Worm (Caenorhabditis elegans) whole organism, young adult: ENCODE results near the gene ZK470.4.

ENCODE experiments used
- B0035.1 ChIP-seq: sonication (generic microtip); optimal IDR thresholded peaks from 2 replicates; lab custom pipeline; 2016; ENCODE audit warnings: missing genetic modification characterization, mild to moderate bottlenecking, missing compliant biosample characterization, missing genotype, missing genetic modification reagents
- B0261.1 ChIP-seq: sonication (generic microtip); optimal IDR thresholded peaks from 2 replicates; lab custom pipeline; 2016; ENCODE audit warnings: mild to moderate bottlenecking, missing genetic modification characterization, moderate library complexity, missing compliant biosample characterization
- C06A6.2 ChIP-seq: fragments of 200-800 bp; sonication (Bioruptor generic); conservative IDR thresholded peaks from 2 replicates; pipeline ENCODE4 v1.3.6; 2022; ENCODE audit warnings: missing genetic modification characterization, missing compliant biosample characterization
- D2030.7 ChIP-seq: fragments of 200-800 bp; sonication (Bioruptor generic); IDR thresholded peaks from 2 replicates; pipeline ENCODE4 v1.3.6; 2022; ENCODE audit warnings: missing genetic modification reagents, missing genetic modification characterization, missing compliant biosample characterization
- F10E7.11 ChIP-seq: sonication (generic microtip); optimal IDR thresholded peaks from 2 replicates; lab custom pipeline; 2017; ENCODE audit warnings: mild to moderate bottlenecking, missing genetic modification characterization, moderate library complexity, missing compliant biosample characterization
- F33H1.4 ChIP-seq: fragments of 200-800 bp; sonication (Bioruptor generic); IDR thresholded peaks from 2 replicates; pipeline ENCODE4 v1.3.6; 2022; ENCODE audit warnings: missing genetic modification reagents, missing genetic modification characterization, missing compliant biosample characterization
- F37B4.10 ChIP-seq: fragments of 200-800 bp; sonication (Bioruptor generic); IDR thresholded peaks from 2 replicates; pipeline ENCODE4 v1.3.6; 2022; ENCODE audit warnings: missing genetic modification characterization, missing compliant biosample characterization
- F57A8.1 ChIP-seq: fragments of 200-800 bp; sonication (Bioruptor generic); optimal IDR thresholded peaks from 2 replicates; lab custom pipeline; 2018; ENCODE audit warnings: mild to moderate bottlenecking, missing genetic modification characterization, moderate library complexity, missing compliant biosample characterization
- K12H6.12 ChIP-seq: fragments of 200-800 bp; sonication (Bioruptor generic); optimal IDR thresholded peaks from 2 replicates; lab custom pipeline; 2018; ENCODE audit warnings: mild to moderate bottlenecking, missing genetic modification characterization, missing compliant biosample characterization
- T26A5.8 ChIP-seq: sonication (generic microtip); optimal IDR thresholded peaks from 2 replicates; lab custom pipeline; 2016; ENCODE audit warnings: missing genetic modification characterization, missing compliant biosample characterization
- Y53F4B.3 ChIP-seq: fragments of 200-800 bp; sonication (Bioruptor generic); IDR thresholded peaks from 2 replicates; pipeline ENCODE4 v1.3.6; 2022; ENCODE audit warnings: missing genetic modification reagents, missing genetic modification characterization, missing compliant biosample characterization
- Y79H2A.3 ChIP-seq: fragments of 200-800 bp; sonication (Bioruptor generic); conservative IDR thresholded peaks from 2 replicates; pipeline ENCODE4 v1.3.6; 2022; ENCODE audit warnings: missing genetic modification reagents, missing genetic modification characterization, missing compliant biosample characterization
- ama-1 ChIP-seq, 3 experiments: fragments of 150-350 bp in 1 of 3; sonication (generic microtip) in 2 of 3; optimal IDR thresholded peaks; 2 replicates each; lab custom pipeline; 2014 to 2018; ENCODE audit warnings: missing biosample characterization in 2 of 3, missing genetic modification characterization in 2 of 3, missing genetic modification reagents in 2 of 3
- aptf-2 ChIP-seq: fragments of 200-800 bp; sonication (Bioruptor generic); conservative IDR thresholded peaks from 2 replicates; pipeline ENCODE4 v1.3.6; 2022; ENCODE audit warnings: missing genetic modification reagents, missing genetic modification characterization, missing compliant biosample characterization
- atf-7 ChIP-seq: sonication (generic microtip); optimal IDR thresholded peaks from 2 replicates; lab custom pipeline; 2017; ENCODE audit warnings: mild to moderate bottlenecking, missing genetic modification characterization, missing compliant biosample characterization
- athp-1 ChIP-seq: sonication (generic microtip); optimal IDR thresholded peaks from 2 replicates; lab custom pipeline; 2017; ENCODE audit warnings: mild to moderate bottlenecking, missing genetic modification characterization, missing compliant biosample characterization
- attf-3 ChIP-seq: fragments of 200-800 bp; sonication (Bioruptor generic); conservative IDR thresholded peaks from 2 replicates; pipeline ENCODE4 v1.3.6; 2022; ENCODE audit warnings: missing genetic modification reagents, missing genetic modification characterization, missing compliant biosample characterization
- attf-6 ChIP-seq: fragments of 200-800 bp; sonication (Bioruptor generic); IDR thresholded peaks from 2 replicates; pipeline ENCODE4 v1.3.6; 2022; ENCODE audit warnings: missing genetic modification reagents, missing genetic modification characterization, missing compliant biosample characterization
- bed-1 ChIP-seq: fragments of 200-800 bp; sonication (Bioruptor generic); IDR thresholded peaks from 2 replicates; pipeline ENCODE4 v1.3.6; 2022; ENCODE audit warnings: missing genetic modification reagents, missing genetic modification characterization, missing compliant biosample characterization
- cebp-2 ChIP-seq: fragments of 200-800 bp; sonication (Bioruptor generic); IDR thresholded peaks from 2 replicates; pipeline ENCODE4 v1.3.6; 2022; ENCODE audit warnings: missing genetic modification characterization, missing compliant biosample characterization
- ceh-27 ChIP-seq: fragments of 200-800 bp; sonication (Bioruptor generic); optimal IDR thresholded peaks from 2 replicates; lab custom pipeline; 2018; ENCODE audit warnings: mild to moderate bottlenecking, missing genetic modification characterization, moderate library complexity, missing compliant biosample characterization
- chd-7 ChIP-seq: sonication (generic microtip); optimal IDR thresholded peaks from 2 replicates; lab custom pipeline; 2016; ENCODE audit warnings: mild to moderate bottlenecking, missing genetic modification characterization, moderate library complexity, missing compliant biosample characterization
- dox-1 ChIP-seq: fragments of 200-800 bp; sonication (Bioruptor generic); IDR thresholded peaks from 2 replicates; pipeline ENCODE4 v1.3.6; 2022; ENCODE audit warnings: missing genetic modification reagents, missing genetic modification characterization, missing compliant biosample characterization
- dpl-1 ChIP-seq: fragments of 150-350 bp; optimal IDR thresholded peaks from 2 replicates; lab custom pipeline; 2014; ENCODE audit warnings: missing biosample characterization, missing genetic modification reagents, missing genetic modification characterization
- gei-17 ChIP-seq: fragments of 200-800 bp; sonication (Bioruptor generic); optimal IDR thresholded peaks from 2 replicates; lab custom pipeline; 2018; ENCODE audit warnings: mild to moderate bottlenecking, missing genetic modification characterization, missing compliant biosample characterization
- hmg-20 ChIP-seq: fragments of 200-800 bp; sonication (Bioruptor generic); IDR thresholded peaks from 2 replicates; pipeline ENCODE4 v1.3.6; 2022; ENCODE audit warnings: missing genetic modification reagents, missing genetic modification characterization, missing compliant biosample characterization
- let-526 ChIP-seq: fragments of 200-800 bp; sonication (Bioruptor generic); IDR thresholded peaks from 2 replicates; pipeline ENCODE4 v1.3.6; 2022; ENCODE audit warnings: missing genetic modification reagents, missing genetic modification characterization, missing compliant biosample characterization
- lin-26 ChIP-seq: fragments of 200-800 bp; sonication (Bioruptor generic); IDR thresholded peaks from 2 replicates; pipeline ENCODE4 v1.3.6; 2022; ENCODE audit warnings: missing genetic modification reagents, missing genetic modification characterization, missing compliant biosample characterization
- lin-54 ChIP-seq: fragments of 200-800 bp; sonication (Bioruptor generic); optimal IDR thresholded peaks from 2 replicates; lab custom pipeline; 2018; ENCODE audit warnings: mild to moderate bottlenecking, missing genetic modification characterization, missing compliant biosample characterization
- lir-1 ChIP-seq: fragments of 200-800 bp; sonication (Bioruptor generic); conservative IDR thresholded peaks from 2 replicates; pipeline ENCODE4 v1.3.6; 2022; ENCODE audit warnings: missing genetic modification reagents, missing genetic modification characterization, missing compliant biosample characterization
- lsy-27 ChIP-seq: sonication (generic microtip); optimal IDR thresholded peaks from 2 replicates; lab custom pipeline; 2017; ENCODE audit warnings: missing genetic modification characterization, mild to moderate bottlenecking, missing compliant biosample characterization, antibody characterized with exemption, missing genotype, borderline replicate concordance; ENCODE audit not compliant: insufficient read depth
- madf-10 ChIP-seq: sonication (generic microtip); optimal IDR thresholded peaks from 2 replicates; lab custom pipeline; 2016; ENCODE audit warnings: mild to moderate bottlenecking, missing genetic modification characterization, missing compliant biosample characterization
- madf-6 ChIP-seq: fragments of 200-800 bp; sonication (Bioruptor generic); IDR thresholded peaks from 2 replicates; pipeline ENCODE4 v1.3.6; 2022; ENCODE audit warnings: missing genetic modification reagents, missing genetic modification characterization, missing compliant biosample characterization
- mcd-1 ChIP-seq: fragments of 200-800 bp; sonication (Bioruptor generic); IDR thresholded peaks from 2 replicates; pipeline ENCODE4 v1.3.6; 2022; ENCODE audit warnings: missing genetic modification reagents, missing genetic modification characterization, missing compliant biosample characterization
- nfya-1 ChIP-seq: sonication (generic microtip); optimal IDR thresholded peaks from 2 replicates; lab custom pipeline; 2017; ENCODE audit warnings: antibody characterized with exemption, missing compliant biosample characterization, missing genetic modification characterization, borderline replicate concordance; ENCODE audit not compliant: insufficient read depth
- nfya-2 ChIP-seq: fragments of 200-800 bp; sonication (Bioruptor generic); IDR thresholded peaks from 2 replicates; pipeline ENCODE4 v1.3.6; 2022; ENCODE audit warnings: missing genetic modification reagents, missing genetic modification characterization, missing compliant biosample characterization
- nhr-120 ChIP-seq: fragments of 200-800 bp; sonication (Bioruptor generic); IDR thresholded peaks from 2 replicates; pipeline ENCODE4 v1.3.6; 2022; ENCODE audit warnings: missing genetic modification characterization, missing compliant biosample characterization
- nhr-179 ChIP-seq: sonication (generic microtip); optimal IDR thresholded peaks from 2 replicates; lab custom pipeline; 2016; ENCODE audit warnings: mild to moderate bottlenecking, missing genetic modification characterization, missing compliant biosample characterization
- rec-8 ChIP-seq, 2 experiments: sonication (generic microtip); optimal IDR thresholded peaks; 2 replicates each; lab custom pipeline; 2016; ENCODE audit warnings: mild to moderate bottlenecking in 2 of 2, missing genetic modification characterization in 2 of 2, missing genetic modification reagents in 2 of 2, missing genotype in 2 of 2, missing biosample characterization in 1 of 2, missing compliant biosample characterization in 1 of 2, moderate library complexity in 1 of 2
- snpc-4 ChIP-seq, 5 experiments: fragments of 150-350 bp in 1 of 5; sonication (generic microtip) in 4 of 5; optimal IDR thresholded peaks; 2 replicates each; lab custom pipeline; 2014 to 2018; ENCODE audit warnings: missing genetic modification characterization in 5 of 5, missing biosample characterization in 3 of 5, antibody characterized with exemption in 2 of 5, mild to moderate bottlenecking in 2 of 5, missing compliant biosample characterization in 2 of 5, missing genotype in 2 of 5, moderate library complexity in 2 of 5, missing genetic modification reagents in 1 of 5
- somi-1 ChIP-seq: fragments of 200-800 bp; sonication (Bioruptor generic); optimal IDR thresholded peaks from 2 replicates; lab custom pipeline; 2018; ENCODE audit warnings: mild to moderate bottlenecking, missing genetic modification characterization, missing compliant biosample characterization
- sptf-2 ChIP-seq: fragments of 200-800 bp; sonication (Bioruptor generic); optimal IDR thresholded peaks from 2 replicates; lab custom pipeline; 2018; ENCODE audit warnings: mild to moderate bottlenecking, missing genetic modification characterization, missing compliant biosample characterization
- tbp1 ChIP-seq: fragments of 200-800 bp; sonication (Bioruptor generic); optimal IDR thresholded peaks from 2 replicates; lab custom pipeline; 2018; ENCODE audit warnings: mild to moderate bottlenecking, missing genetic modification characterization, missing compliant biosample characterization
- tbx-9 ChIP-seq: sonication (generic microtip); optimal IDR thresholded peaks from 2 replicates; lab custom pipeline; 2016; ENCODE audit warnings: borderline replicate concordance, missing genetic modification characterization, inconsistent platforms, missing compliant biosample characterization
- unc-62 ChIP-seq: fragments of 150-350 bp; optimal IDR thresholded peaks from 2 replicates; lab custom pipeline; 2014; ENCODE audit warnings: missing biosample characterization, missing genetic modification reagents, missing genetic modification characterization
- ztf-18 ChIP-seq: sonication (generic microtip); optimal IDR thresholded peaks from 2 replicates; lab custom pipeline; 2016; ENCODE audit warnings: missing genotype, mild to moderate bottlenecking, missing genetic modification characterization, missing compliant biosample characterization
- ztf-26 ChIP-seq: sonication (generic microtip); optimal IDR thresholded peaks from 2 replicates; lab custom pipeline; 2017; ENCODE audit warnings: missing genetic modification characterization, missing compliant biosample characterization
- ztf-28 ChIP-seq: fragments of 200-800 bp; sonication (Bioruptor generic); IDR thresholded peaks from 2 replicates; pipeline ENCODE4 v1.3.6; 2022; ENCODE audit warnings: missing genetic modification reagents, missing genetic modification characterization, missing compliant biosample characterization

Gene ZK470.4

ce11 chrX:4142202-4142601, 2.6 kb upstream of the ZK470.4 start (continued):
- TF ChIP-seq B0035.1 (tag; lab: Kevin White, UChicago) (no peak), somi-1 (GFP tag; lab: Kevin White, UChicago) (peak; percentile 92), ama-1 (optimal IDR thresholded peaks at IDR 0.05; lab: Kevin White, UChicago) (no peak), ama-1 (GFP tag; optimal IDR thresholded peaks at IDR 0.05; lab: Kevin White, UChicago) (peak in 1 of 2 experiments; percentile 52), dpl-1 (GFP tag; lab: Kevin White, UChicago) (no peak), tbx-9 (no peak), K12H6.12 (peak; percentile 66), B0261.1 (tag; lab: Kevin White, UChicago) (no peak), madf-6 (GFP tag; lab: Robert Waterston, UW) (no peak), nhr-120 (no peak), F37B4.10 (GFP tag; lab: Robert Waterston, UW) (0 out of 2 replicates have a peak, but pooled peaks have one; percentile 63), C06A6.2 (GFP tag; lab: Robert Waterston, UW) (peak; percentile 79), atf-7 (tag; lab: Kevin White, UChicago) (peak; percentile 64), T26A5.8 (no peak), F33H1.4 (GFP tag; lab: Robert Waterston, UW) (no peak), attf-6 (no peak), snpc-4 (GFP tag; optimal IDR thresholded peaks at IDR 0.05; lab: Kevin White, UChicago) (no peak), snpc-4 (tag; optimal IDR thresholded peaks at IDR 0.05; lab: Kevin White, UChicago) (peak in 2 of 4 experiments; percentile 49 to 57), hmg-20 (GFP tag; lab: Robert Waterston, UW) (no peak), lsy-27 (tag; lab: Kevin White, UChicago) (no peak), lir-1 (GFP tag; lab: Robert Waterston, UW) (no peak), unc-62 (no peak), Y53F4B.3 (GFP tag; lab: Robert Waterston, UW) (no peak), F57A8.1 (GFP tag; lab: Kevin White, UChicago) (no peak), let-526 (peak; percentile 87), cebp-2 (no peak), ceh-27 (GFP tag; lab: Kevin White, UChicago) (peak; percentile 47), Y79H2A.3 (GFP tag; lab: Robert Waterston, UW) (no peak), chd-7 (tag; lab: Kevin White, UChicago) (peak; percentile 92), ztf-28 (GFP tag; lab: Robert Waterston, UW) (no peak), bed-1 (no peak), F10E7.11 (tag; lab: Kevin White, UChicago) (no peak), nfya-1 (tag; lab: Kevin White, UChicago) (no peak), attf-3 (GFP tag; lab: Robert Waterston, UW) (no peak), nhr-179 (no peak), mcd-1 (GFP tag; lab: Robert Waterston, UW) (peak; percentile 36; the same call in 1 of the 2 replicates), D2030.7 (GFP tag; lab: Robert Waterston, UW) (no peak), nfya-2 (GFP tag; lab: Robert Waterston, UW) (no peak), ztf-18 (no peak), athp-1 (tag; lab: Kevin White, UChicago) (no peak), dox-1 (GFP tag; lab: Robert Waterston, UW) (peak; percentile 71), tbp1 (GFP tag; lab: Kevin White, UChicago) (peak; percentile 56), ztf-26 (tag; lab: Kevin White, UChicago) (peak; percentile 90), lin-26 (GFP tag; lab: Robert Waterston, UW) (peak; percentile 51; the same call in 1 of the 2 replicates), lin-54 (peak; percentile 32), gei-17 (GFP tag; lab: Kevin White, UChicago) (peak; percentile 52), aptf-2 (GFP tag; lab: Robert Waterston, UW) (no peak), rec-8 (tag; optimal IDR thresholded peaks at IDR 0.05; lab: Kevin White, UChicago) (no peak), madf-10 (tag; lab: Kevin White, UChicago) (peak; percentile 51), sptf-2 (GFP tag; lab: Kevin White, UChicago) (no peak)
